Worm (Caenorhabditis elegans) whole organism, early embryonic: Measurements from ENCODE around the gene cdkl-1.
A peak's percentile ranks its signal among the peaks of the same experiment; 100 is the strongest.

Source experiments
- B0310.2 ChIP-seq: sonication (generic microtip); optimal IDR thresholded peaks from 2 replicates; lab custom pipeline; 2016; ENCODE audit warnings: mild to moderate bottlenecking, missing genetic modification characterization, missing compliant biosample characterization
- F13C5.2 ChIP-seq: sonication (generic microtip); optimal IDR thresholded peaks from 2 replicates; lab custom pipeline; 2017; ENCODE audit warnings: mild to moderate bottlenecking, missing genetic modification characterization, inconsistent platforms, missing compliant biosample characterization
- aly-1 ChIP-seq: sonication (generic microtip); optimal IDR thresholded peaks from 2 replicates; lab custom pipeline; 2016; ENCODE audit warnings: missing genetic modification characterization, missing compliant biosample characterization
- ama-1 ChIP-seq: fragments of 150-350 bp; optimal IDR thresholded peaks from 2 replicates; lab custom pipeline; 2014
- ceh-13 ChIP-seq: fragments of 200-800 bp; sonication (Bioruptor generic); optimal IDR thresholded peaks from 2 replicates; lab custom pipeline; 2018; ENCODE audit warnings: mild to moderate bottlenecking, missing genetic modification characterization, missing compliant biosample characterization
- ceh-36 ChIP-seq: sonication (generic microtip); optimal IDR thresholded peaks from 2 replicates; lab custom pipeline; 2016; ENCODE audit warnings: missing genetic modification characterization, inconsistent platforms, missing compliant biosample characterization
- ets-7 ChIP-seq: sonication (generic microtip); optimal IDR thresholded peaks from 2 replicates; lab custom pipeline; 2016; ENCODE audit warnings: missing genotype, missing genetic modification characterization, missing compliant biosample characterization
- flt-1 ChIP-seq: fragments of 200-800 bp; sonication (Bioruptor generic); IDR thresholded peaks from 2 replicates; pipeline ENCODE4 v1.3.6; 2022; ENCODE audit warnings: missing genetic modification characterization, missing compliant biosample characterization
- hmbx-1 ChIP-seq: sonication (generic microtip); optimal IDR thresholded peaks from 2 replicates; lab custom pipeline; 2016; ENCODE audit warnings: mild to moderate bottlenecking, missing genetic modification characterization, missing compliant biosample characterization
- hmg-4 ChIP-seq: fragments of 200-800 bp; sonication (Bioruptor generic); optimal IDR thresholded peaks from 2 replicates; lab custom pipeline; 2018; ENCODE audit warnings: mild to moderate bottlenecking, missing genetic modification characterization, missing compliant biosample characterization
- hnd-1 ChIP-seq: sonication (generic microtip); optimal IDR thresholded peaks from 2 replicates; lab custom pipeline; 2016; ENCODE audit warnings: missing genetic modification characterization, missing compliant biosample characterization
- pes-1 ChIP-seq: fragments of 200-800 bp; sonication (Bioruptor generic); IDR thresholded peaks from 2 replicates; pipeline ENCODE4 v1.3.6; 2022; ENCODE audit warnings: missing genetic modification reagents, missing genetic modification characterization, missing compliant biosample characterization
- scrt-1 ChIP-seq: fragments of 200-800 bp; sonication (Bioruptor generic); IDR thresholded peaks from 2 replicates; pipeline ENCODE4 v1.3.6; 2022; ENCODE audit warnings: missing genetic modification characterization, missing compliant biosample characterization
- sea-1 ChIP-seq: fragments of 200-800 bp; sonication (Bioruptor generic); conservative IDR thresholded peaks from 2 replicates; pipeline ENCODE4 v1.3.6; 2022; ENCODE audit warnings: missing genetic modification characterization, missing compliant biosample characterization
- tbx-11 ChIP-seq: fragments of 200-800 bp; sonication (Bioruptor generic); IDR thresholded peaks from 2 replicates; pipeline ENCODE4 v1.3.6; 2022; ENCODE audit warnings: missing genetic modification characterization, missing compliant biosample characterization
- tbx-37 ChIP-seq: fragments of 200-800 bp; sonication (Bioruptor generic); conservative IDR thresholded peaks from 2 replicates; pipeline ENCODE4 v1.3.6; 2022; ENCODE audit warnings: missing genetic modification reagents, missing genetic modification characterization, missing compliant biosample characterization
- tra-4 ChIP-seq: sonication (generic microtip); optimal IDR thresholded peaks from 2 replicates; lab custom pipeline; 2017; ENCODE audit warnings: missing genetic modification characterization, missing compliant biosample characterization

The cdkl-1 gene

DNA sequence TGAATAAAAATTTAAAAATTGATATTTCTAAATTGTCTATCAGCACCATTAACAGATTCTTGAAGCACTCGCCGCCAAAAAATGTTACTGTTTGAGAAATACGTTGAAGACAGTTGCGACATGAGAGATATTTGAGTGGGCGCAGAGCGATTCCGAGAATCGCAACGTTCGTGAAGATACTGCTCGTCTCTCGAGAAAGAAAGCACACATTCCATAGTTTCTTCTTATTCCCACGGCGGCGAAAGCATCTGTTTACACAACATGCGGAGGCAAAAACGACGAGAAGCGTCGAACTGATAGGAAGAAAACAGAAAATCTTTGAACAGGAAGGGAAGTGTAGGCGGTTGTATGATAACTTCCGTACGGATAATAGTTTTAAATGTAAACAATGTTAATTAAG lies 16.2 kb upstream of the cdkl-1 start:
- TF ChIP-seq ceh-13 (GFP tag; lab: Kevin White, UChicago) (no peak), hnd-1 (tag; lab: Kevin White, UChicago) (no peak), hmg-4 (no peak), hmbx-1 (tag; lab: Kevin White, UChicago) (no peak), pes-1 (GFP tag; lab: Robert Waterston, UW) (no peak), tbx-37 (GFP tag; lab: Robert Waterston, UW) (no peak)

DNA sequence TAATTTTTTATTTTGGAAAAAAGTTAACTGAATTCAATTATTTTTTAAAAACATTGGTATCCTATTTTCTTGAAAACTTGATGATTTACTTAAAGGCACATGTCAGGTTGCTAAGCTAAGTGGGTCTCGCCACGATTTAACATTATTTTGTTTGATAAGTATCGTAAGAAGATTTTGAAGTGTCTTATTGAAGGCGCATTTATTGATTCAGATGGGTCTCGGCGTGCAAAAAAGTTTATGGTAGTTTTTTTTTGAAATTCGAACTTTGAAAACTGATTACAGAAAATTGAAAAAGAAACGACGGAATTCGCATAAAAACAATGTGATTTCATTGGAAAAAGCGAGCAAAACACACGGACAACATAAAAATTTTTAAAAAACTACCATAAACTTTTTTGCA lies 15.7 kb upstream of the cdkl-1 start:
- TF ChIP-seq hnd-1 (tag; lab: Kevin White, UChicago) (no peak), ceh-13 (GFP tag; lab: Kevin White, UChicago) (no peak), ceh-36 (no peak), hmbx-1 (tag; lab: Kevin White, UChicago) (no peak), ets-7 (tag; lab: Kevin White, UChicago) (no peak), F13C5.2 (tag; lab: Kevin White, UChicago) (no peak), flt-1 (GFP tag; lab: Robert Waterston, UW) (no peak), sea-1 (no peak), tbx-37 (GFP tag; lab: Robert Waterston, UW) (no peak), ama-1 (lab: Kevin White, UChicago) (no peak), hmg-4 (no peak), pes-1 (GFP tag; lab: Robert Waterston, UW) (no peak), tbx-11 (GFP tag; lab: Robert Waterston, UW) (no peak), tra-4 (tag; lab: Kevin White, UChicago) (no peak), scrt-1 (GFP tag; lab: Robert Waterston, UW) (no peak)

DNA sequence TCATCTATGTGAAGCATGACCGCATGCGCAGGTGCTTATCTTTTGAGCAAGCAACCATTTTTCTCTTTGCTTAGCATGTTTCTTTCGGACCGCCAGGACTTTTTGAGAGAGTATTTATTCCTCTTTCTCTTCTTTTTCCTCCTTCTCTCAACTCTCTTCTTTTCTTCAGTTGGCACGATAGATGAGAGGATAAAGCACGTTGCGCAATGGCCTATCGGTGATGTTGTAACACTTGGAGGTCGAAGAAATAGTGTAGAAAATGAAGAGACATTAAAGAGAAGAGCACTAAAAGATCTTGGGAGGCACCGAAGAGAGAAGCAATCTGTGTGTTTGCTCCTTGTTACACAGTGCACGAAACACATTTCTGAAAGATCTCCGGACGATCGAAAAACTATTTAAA lies 15.0 kb upstream of the cdkl-1 start:
- TF ChIP-seq ets-7 (tag; lab: Kevin White, UChicago), result no peak
- TF ChIP-seq F13C5.2 (tag; lab: Kevin White, UChicago), result peak; percentile 35
- peak; percentile 22 for TF ChIP-seq hmg-4
- no peak for TF ChIP-seq hmbx-1 (tag; lab: Kevin White, UChicago)

DNA sequence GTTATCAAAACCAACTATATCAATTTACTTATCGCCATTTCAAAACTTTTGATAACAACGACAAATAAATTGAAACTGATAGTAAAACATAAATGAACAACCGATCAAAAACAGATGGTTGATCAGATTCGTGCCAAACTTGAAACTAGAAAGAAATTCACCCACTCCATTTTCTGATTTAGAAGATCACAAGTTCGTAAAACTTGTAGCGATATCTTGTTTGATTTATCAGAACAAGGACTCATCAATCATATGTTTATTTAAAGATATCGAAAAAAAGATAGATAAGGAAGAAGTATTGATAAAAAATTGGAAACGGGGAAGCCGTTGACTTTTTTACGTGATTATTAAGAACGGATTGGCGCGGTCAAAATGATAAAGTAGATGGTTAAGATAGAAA lies 11.6 kb upstream of the cdkl-1 start:
- no peak for TF ChIP-seq ets-7 (tag; lab: Kevin White, UChicago)
- no peak for TF ChIP-seq flt-1 (GFP tag; lab: Robert Waterston, UW)
- TF ChIP-seq aly-1, result no peak
- no peak for TF ChIP-seq ceh-13 (GFP tag; lab: Kevin White, UChicago)
- no peak for TF ChIP-seq ceh-36
- no peak for TF ChIP-seq hmbx-1 (tag; lab: Kevin White, UChicago)
- TF ChIP-seq scrt-1 (GFP tag; lab: Robert Waterston, UW), result no peak
- no peak for TF ChIP-seq hmg-4
- no peak for TF ChIP-seq B0310.2
- TF ChIP-seq sea-1, result no peak
- TF ChIP-seq hnd-1 (tag; lab: Kevin White, UChicago), result no peak
- TF ChIP-seq ama-1 (lab: Kevin White, UChicago), result no peak
- no peak for TF ChIP-seq tbx-37 (GFP tag; lab: Robert Waterston, UW)
- no peak for TF ChIP-seq F13C5.2 (tag; lab: Kevin White, UChicago)
- no peak for TF ChIP-seq tbx-11 (GFP tag; lab: Robert Waterston, UW)

DNA sequence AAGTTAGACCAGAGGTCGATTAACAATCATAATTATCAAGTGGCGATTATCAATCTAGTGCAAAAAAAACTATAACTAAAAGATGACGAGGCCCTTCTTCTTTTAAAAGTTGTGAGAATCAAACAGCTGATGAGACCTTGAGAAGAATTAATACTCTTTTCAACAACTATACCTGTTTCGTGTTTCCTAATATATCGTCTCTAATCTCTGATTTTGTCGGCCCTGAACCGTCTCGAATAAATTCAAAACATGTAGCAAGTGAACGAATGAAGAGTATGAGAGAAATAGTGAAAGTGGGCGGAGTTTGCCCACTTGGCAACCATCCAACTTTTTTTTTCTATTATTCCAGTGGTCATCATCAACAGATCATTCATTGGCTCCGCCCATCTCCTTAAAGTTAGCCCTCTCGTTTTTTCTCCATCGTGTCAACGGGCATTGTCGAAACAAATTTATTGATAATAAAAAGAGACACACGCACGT lies 11.1 kb upstream of the cdkl-1 start, which contains the start of gene Y42A5A.1:
TSS of gene Y42A5A.1 (plus strand) at position 430 of the 480 bp plus-strand sequence.
- TF ChIP-seq flt-1 (GFP tag; lab: Robert Waterston, UW) (no peak), tbx-11 (GFP tag; lab: Robert Waterston, UW) (no peak), B0310.2 (no peak), ceh-36 (no peak), F13C5.2 (tag; lab: Kevin White, UChicago) (no peak), ama-1 (lab: Kevin White, UChicago) (no peak), pes-1 (GFP tag; lab: Robert Waterston, UW) (no peak)

DNA sequence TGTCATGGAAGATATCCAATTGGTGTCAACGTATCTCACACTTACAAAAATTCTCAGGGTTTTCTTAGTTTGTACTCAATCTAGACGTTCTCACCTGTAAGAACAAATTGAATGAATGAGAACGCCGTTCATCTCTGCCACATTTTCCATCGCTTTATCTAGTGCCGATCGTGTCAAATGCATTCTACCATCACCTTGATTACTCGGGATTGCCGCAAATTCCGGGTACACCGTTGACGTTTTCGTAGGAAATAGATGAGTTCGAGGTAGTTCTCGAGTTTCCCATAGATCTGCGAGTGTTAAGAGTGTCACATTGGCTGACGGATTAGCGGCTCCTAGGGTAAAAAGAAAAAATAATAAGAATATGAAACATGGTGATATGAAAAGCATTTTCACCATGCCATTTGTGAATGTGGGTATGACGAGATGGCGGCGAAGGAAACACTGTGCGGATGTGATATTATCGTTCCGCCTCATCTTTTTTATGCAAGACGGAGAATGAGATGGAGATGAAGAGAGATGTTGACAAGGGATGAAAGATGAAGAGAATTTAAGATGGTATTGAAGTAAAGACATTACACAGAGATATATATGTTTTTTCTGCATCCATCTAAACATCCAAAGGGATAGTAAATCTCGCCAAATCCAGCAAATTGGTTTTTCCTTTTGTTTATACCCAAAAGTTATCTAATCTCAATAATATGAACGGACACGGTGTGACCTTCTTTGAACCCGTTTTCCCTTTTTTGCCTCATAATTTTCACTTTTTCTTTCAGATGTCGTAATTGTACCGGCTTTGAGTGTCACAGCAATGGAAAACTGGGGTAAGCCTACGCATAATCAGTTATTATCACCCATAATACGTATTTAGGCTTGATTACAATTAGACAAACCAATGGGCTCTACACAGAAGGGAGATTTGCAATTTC lies 5.3 kb upstream of the cdkl-1 start, which contains the start of gene lact-8:
TSS of gene lact-8 (minus strand) at position 445 of the 929 bp plus-strand sequence.
- TF ChIP-seq aly-1 (no peak), sea-1 (no peak), ceh-36 (no peak), hmg-4 (no peak), tra-4 (tag; lab: Kevin White, UChicago) (no peak), hnd-1 (tag; lab: Kevin White, UChicago) (no peak), tbx-37 (GFP tag; lab: Robert Waterston, UW) (no peak), ceh-13 (GFP tag; lab: Kevin White, UChicago) (no peak), ets-7 (tag; lab: Kevin White, UChicago) (no peak), ama-1 (lab: Kevin White, UChicago) (no peak), flt-1 (GFP tag; lab: Robert Waterston, UW) (no peak), tbx-11 (GFP tag; lab: Robert Waterston, UW) (no peak)

DNA sequence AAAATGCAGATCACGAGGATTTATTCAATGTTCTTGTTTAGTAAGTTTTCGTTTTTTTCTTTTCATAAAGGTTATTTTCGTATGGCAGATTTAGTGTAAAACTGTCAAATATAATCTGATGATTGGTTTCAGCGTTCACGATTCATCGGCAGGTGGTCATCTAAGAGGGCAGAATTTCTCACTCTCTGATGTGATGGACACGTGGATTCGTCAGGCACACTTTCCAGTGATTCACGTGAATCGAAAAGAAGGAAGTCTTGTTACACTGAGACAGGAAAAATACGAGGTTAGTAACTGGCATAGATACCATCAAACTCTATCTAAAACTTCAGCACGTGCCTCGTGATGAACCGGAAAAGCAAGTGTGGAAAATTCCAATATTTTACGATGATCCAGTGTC lies 4.0 kb upstream of the cdkl-1 start:
- TF ChIP-seq pes-1 (GFP tag; lab: Robert Waterston, UW), result no peak
- no peak for TF ChIP-seq ceh-13 (GFP tag; lab: Kevin White, UChicago)
- no peak for TF ChIP-seq hnd-1 (tag; lab: Kevin White, UChicago)
- TF ChIP-seq flt-1 (GFP tag; lab: Robert Waterston, UW), result no peak
- TF ChIP-seq tbx-37 (GFP tag; lab: Robert Waterston, UW), result no peak
- TF ChIP-seq ama-1 (lab: Kevin White, UChicago), result no peak
- TF ChIP-seq hmbx-1 (tag; lab: Kevin White, UChicago), result no peak
- TF ChIP-seq B0310.2, result no peak
- TF ChIP-seq tbx-11 (GFP tag; lab: Robert Waterston, UW), result no peak
- TF ChIP-seq ets-7 (tag; lab: Kevin White, UChicago), result no peak
- TF ChIP-seq F13C5.2 (tag; lab: Kevin White, UChicago), result no peak
